Worm (Caenorhabditis elegans) whole organism, L1 larva: Measurements from ENCODE around the gene nhr-242.

ENCODE experiments used
- egl-27 ChIP-seq, 2 experiments: fragments of 150-350 bp in 1 of 2; sonication (generic microtip); optimal IDR thresholded peaks; 3 replicates each; lab custom pipeline; 2017 to 2018; ENCODE audit warnings: missing biosample characterization in 2 of 2, missing genetic modification characterization in 2 of 2, missing genetic modification reagents in 2 of 2
- nhr-76 ChIP-seq: sonication (generic microtip); optimal IDR thresholded peaks from 2 replicates; lab custom pipeline; 2017; ENCODE audit warnings: missing biosample characterization, missing genetic modification characterization
- pag-3 ChIP-seq: sonication (generic microtip); optimal IDR thresholded peaks from 2 replicates; lab custom pipeline; 2017; ENCODE audit warnings: missing genetic modification characterization, mild to moderate bottlenecking, missing compliant biosample characterization, antibody characterized with exemption, borderline replicate concordance; ENCODE audit not compliant: insufficient read depth
- unc-62 ChIP-seq: fragments of 150-350 bp; optimal IDR thresholded peaks from 2 replicates; lab custom pipeline; 2014; ENCODE audit warnings: missing biosample characterization, missing genetic modification reagents, missing genetic modification characterization
- unc-98 ChIP-seq: fragments of 200-800 bp; sonication (Bioruptor generic); IDR thresholded peaks from 2 replicates; pipeline ENCODE4 v1.3.6; 2022; ENCODE audit warnings: missing genetic modification characterization, missing compliant biosample characterization

DNA sequence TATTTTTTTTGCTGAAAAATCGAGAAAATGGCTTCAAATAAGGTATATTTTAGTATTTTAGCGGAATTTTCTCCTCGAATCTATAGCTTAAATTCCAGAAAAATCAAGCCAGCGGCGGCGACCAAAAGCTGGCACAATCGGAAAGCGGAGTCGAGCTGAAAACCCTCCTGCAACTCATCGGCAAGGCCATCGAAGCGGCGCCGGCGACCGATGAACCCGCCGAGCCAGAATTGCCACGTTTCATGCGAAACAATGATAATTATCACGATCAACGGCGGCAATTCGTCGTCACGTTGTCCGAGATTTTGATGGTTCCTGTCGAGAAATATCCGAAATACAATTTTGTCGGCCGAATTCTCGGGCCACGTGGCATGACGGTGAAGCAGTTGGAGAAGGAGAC is 29.0 kb upstream of the nhr-242 start, which contains the start of gene Y69A2AR.32:
- TF ChIP-seq egl-27 (tag; optimal IDR thresholded peaks at IDR 0.05; lab: Kevin White, UChicago) (no peak), pag-3 (tag; lab: Kevin White, UChicago) (no peak), unc-98 (GFP tag; lab: Robert Waterston, UW) (no peak), nhr-76 (tag; lab: Kevin White, UChicago) (no peak), unc-62 (GFP tag; lab: Kevin White, UChicago) (no peak)
